Worm (Caenorhabditis elegans): ENCODE data around the gene Y55H10A.2.

DNA sequence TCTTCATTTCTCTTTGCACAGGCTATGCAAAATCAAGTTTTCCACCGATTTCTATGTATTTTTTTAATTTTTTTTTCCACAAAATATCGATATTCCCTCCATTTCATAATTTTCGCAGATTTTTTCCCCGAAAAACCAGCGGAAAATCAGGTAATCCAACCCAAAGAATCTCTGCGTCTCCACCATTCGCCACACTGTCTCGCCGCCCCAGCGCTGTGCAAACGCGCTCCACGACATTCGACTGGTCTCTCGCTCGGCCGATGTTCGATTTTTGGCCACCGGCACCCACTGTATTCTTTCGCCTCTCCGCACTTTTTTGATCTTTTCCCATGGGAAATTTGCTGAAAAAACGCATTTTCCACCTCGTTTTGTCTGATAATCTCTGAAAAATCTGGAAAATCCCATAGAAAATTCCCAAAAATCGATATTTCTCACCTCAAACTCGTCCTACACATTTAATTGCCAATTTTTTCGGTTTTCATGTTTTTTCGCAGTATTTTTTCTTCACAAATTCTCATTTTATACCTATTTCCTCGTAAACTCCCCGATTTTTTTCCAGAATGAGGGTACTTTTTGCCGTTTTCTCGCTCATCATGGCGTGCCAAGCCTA is 5.4 kb downstream of the Y55H10A.2 start, which contains the start of gene vha-19:
- no peak for TF ChIP-seq ztf-29 (GFP tag; IDR thresholded peaks at IDR 0.05)
- TF ChIP-seq tab-1 (GFP tag; IDR thresholded peaks at IDR 0.05): no peak
- TF ChIP-seq T22C8.4 (GFP tag; IDR thresholded peaks at IDR 0.05): no peak
- no peak for TF ChIP-seq ztf-23 (GFP tag; IDR thresholded peaks at IDR 0.05)
- no peak for TF ChIP-seq flt-1 (GFP tag; IDR thresholded peaks at IDR 0.05)
- TF ChIP-seq cog-1 (tag; optimal IDR thresholded peaks at IDR 0.05): no peak

Measured in whole organism, midembryonic.